Fruit fly (Drosophila melanogaster) whole organism, wandering third instar larva: ENCODE measurements around the gene RpL13A.

Source experiments
- Dfd ChIP-seq: fragments of >200 bp; optimal IDR thresholded peaks from 2 replicates; lab custom pipeline; 2017; ENCODE audit warnings: missing biosample characterization, missing genetic modification characterization
- Hnf4 ChIP-seq: fragments of 200-800 bp; sonication (Bioruptor generic); optimal IDR thresholded peaks from 2 replicates; lab custom pipeline; 2016; ENCODE audit warnings: missing biosample characterization, mild to moderate bottlenecking, missing genetic modification characterization
- Hr78 ChIP-seq: fragments of >200 bp; optimal IDR thresholded peaks from 2 replicates; lab custom pipeline; 2017; ENCODE audit warnings: missing biosample characterization, missing genetic modification characterization
- OdsH ChIP-seq: fragments of 200-800 bp; sonication (Bioruptor generic); optimal IDR thresholded peaks from 2 replicates; lab custom pipeline; 2016; ENCODE audit warnings: missing biosample characterization, mild to moderate bottlenecking, missing genetic modification characterization
- fru ChIP-seq: fragments of 200-800 bp; sonication (Bioruptor generic); optimal IDR thresholded peaks from 3 replicates; lab custom pipeline; 2016; ENCODE audit warnings: missing biosample characterization, mild to moderate bottlenecking, missing genetic modification characterization
- psq ChIP-seq: fragments of 200-800 bp; sonication (Bioruptor generic); optimal IDR thresholded peaks from 3 replicates; lab custom pipeline; 2017; ENCODE audit warnings: missing biosample characterization, mild to moderate bottlenecking, missing genetic modification characterization, moderate library complexity

- TF ChIP-seq Hr78 (GFP tag; lab: Kevin White, UChicago) (no peak), Hnf4 (GFP tag; lab: Kevin White, UChicago) (no peak), Dfd (GFP tag; lab: Kevin White, UChicago) (no peak), psq (GFP tag; lab: Kevin White, UChicago) (no peak), fru (no peak), OdsH (no peak)
These were observed 29.6 kb downstream of the RpL13A start for dm6 chr3R:5653887-5654286.
